Worm (Caenorhabditis elegans) whole organism, young adult: ENCODE measurements around the gene hum-4.
A peak's percentile ranks its signal among the peaks of the same experiment; 100 is the strongest.

ENCODE experiments used
- B0261.1 ChIP-seq: sonication (generic microtip); optimal IDR thresholded peaks from 2 replicates; lab custom pipeline; 2016; ENCODE audit warnings: mild to moderate bottlenecking, missing genetic modification characterization, moderate library complexity, missing compliant biosample characterization
- B0336.3 ChIP-seq: fragments of 200-800 bp; sonication (Bioruptor generic); IDR thresholded peaks from 2 replicates; pipeline ENCODE4 v1.3.6; 2022; ENCODE audit warnings: missing genetic modification characterization, missing compliant biosample characterization
- D2030.7 ChIP-seq: fragments of 200-800 bp; sonication (Bioruptor generic); IDR thresholded peaks from 2 replicates; pipeline ENCODE4 v1.3.6; 2022; ENCODE audit warnings: missing genetic modification reagents, missing genetic modification characterization, missing compliant biosample characterization
- F10E7.11 ChIP-seq: sonication (generic microtip); optimal IDR thresholded peaks from 2 replicates; lab custom pipeline; 2017; ENCODE audit warnings: mild to moderate bottlenecking, missing genetic modification characterization, moderate library complexity, missing compliant biosample characterization
- F39B2.1 ChIP-seq: fragments of 200-800 bp; sonication (Bioruptor generic); IDR thresholded peaks from 2 replicates; pipeline ENCODE4 v1.3.6; 2022; ENCODE audit warnings: missing genetic modification reagents, missing genetic modification characterization, missing compliant biosample characterization
- F49E8.2 ChIP-seq: sonication (generic microtip); optimal IDR thresholded peaks from 3 replicates; lab custom pipeline; 2017; ENCODE audit warnings: missing genetic modification characterization, mild to moderate bottlenecking, missing compliant biosample characterization, antibody characterized with exemption, moderate library complexity; ENCODE audit not compliant: insufficient read depth
- T07F8.4 ChIP-seq: sonication (generic microtip); optimal IDR thresholded peaks from 2 replicates; lab custom pipeline; 2016; ENCODE audit warnings: mild to moderate bottlenecking, missing genetic modification characterization, moderate library complexity, missing compliant biosample characterization
- Y53G8AR.9 ChIP-seq: fragments of 200-800 bp; sonication (Bioruptor generic); conservative IDR thresholded peaks from 2 replicates; pipeline ENCODE4 v1.3.6; 2022; ENCODE audit warnings: missing genetic modification reagents, missing genetic modification characterization, missing compliant biosample characterization
- Y67H2A.10 ChIP-seq: fragments of 200-800 bp; sonication (Bioruptor generic); conservative IDR thresholded peaks from 2 replicates; pipeline ENCODE4 v1.3.6; 2022; ENCODE audit warnings: missing genetic modification reagents, missing genetic modification characterization, missing compliant biosample characterization
- Y79H2A.3 ChIP-seq: fragments of 200-800 bp; sonication (Bioruptor generic); conservative IDR thresholded peaks from 2 replicates; pipeline ENCODE4 v1.3.6; 2022; ENCODE audit warnings: missing genetic modification reagents, missing genetic modification characterization, missing compliant biosample characterization
- ZK185.1 ChIP-seq: sonication (generic microtip); optimal IDR thresholded peaks from 2 replicates; lab custom pipeline; 2016; ENCODE audit warnings: mild to moderate bottlenecking, missing genetic modification characterization, missing compliant biosample characterization; ENCODE audit not compliant: poor library complexity, severe bottlenecking
- aptf-2 ChIP-seq: fragments of 200-800 bp; sonication (Bioruptor generic); conservative IDR thresholded peaks from 2 replicates; pipeline ENCODE4 v1.3.6; 2022; ENCODE audit warnings: missing genetic modification reagents, missing genetic modification characterization, missing compliant biosample characterization
- atf-7 ChIP-seq: sonication (generic microtip); optimal IDR thresholded peaks from 2 replicates; lab custom pipeline; 2017; ENCODE audit warnings: mild to moderate bottlenecking, missing genetic modification characterization, missing compliant biosample characterization
- bed-1 ChIP-seq: fragments of 200-800 bp; sonication (Bioruptor generic); IDR thresholded peaks from 2 replicates; pipeline ENCODE4 v1.3.6; 2022; ENCODE audit warnings: missing genetic modification reagents, missing genetic modification characterization, missing compliant biosample characterization
- ccch-3 ChIP-seq: fragments of 200-800 bp; sonication (Bioruptor generic); optimal IDR thresholded peaks from 2 replicates; lab custom pipeline; 2018; ENCODE audit warnings: mild to moderate bottlenecking, missing genetic modification characterization, missing compliant biosample characterization
- cebp-1 ChIP-seq, 2 experiments: fragments of 200-800 bp in 1 of 2; sonication (Bioruptor generic) in 1 of 2; sonication (generic microtip) in 1 of 2; IDR thresholded peaks in 1 of 2; optimal IDR thresholded peaks in 1 of 2; 2 replicates each; pipeline versions ENCODE4 v1.3.6 to Lab custom; 2017 to 2022; ENCODE audit warnings: missing compliant biosample characterization in 2 of 2, missing genetic modification characterization in 2 of 2, mild to moderate bottlenecking in 1 of 2, missing genetic modification reagents in 1 of 2, moderate library complexity in 1 of 2
- ceh-27 ChIP-seq: fragments of 200-800 bp; sonication (Bioruptor generic); optimal IDR thresholded peaks from 2 replicates; lab custom pipeline; 2018; ENCODE audit warnings: mild to moderate bottlenecking, missing genetic modification characterization, moderate library complexity, missing compliant biosample characterization
- ceh-40 ChIP-seq: fragments of 200-800 bp; sonication (Bioruptor generic); IDR thresholded peaks from 2 replicates; pipeline ENCODE4 v1.3.6; 2022; ENCODE audit warnings: missing genetic modification characterization, missing compliant biosample characterization
- ceh-91 ChIP-seq: fragments of 200-800 bp; sonication (Bioruptor generic); IDR thresholded peaks from 2 replicates; pipeline ENCODE4 v1.3.6; 2022; ENCODE audit warnings: missing genetic modification reagents, missing genetic modification characterization, missing compliant biosample characterization
- dpl-1 ChIP-seq: fragments of 150-350 bp; optimal IDR thresholded peaks from 2 replicates; lab custom pipeline; 2014; ENCODE audit warnings: missing biosample characterization, missing genetic modification reagents, missing genetic modification characterization
- egrh-3 ChIP-seq: fragments of 200-800 bp; sonication (Bioruptor generic); IDR thresholded peaks from 2 replicates; pipeline ENCODE4 v1.3.6; 2022; ENCODE audit warnings: missing genetic modification reagents, missing genetic modification characterization, missing compliant biosample characterization
- gei-17 ChIP-seq: fragments of 200-800 bp; sonication (Bioruptor generic); optimal IDR thresholded peaks from 2 replicates; lab custom pipeline; 2018; ENCODE audit warnings: mild to moderate bottlenecking, missing genetic modification characterization, missing compliant biosample characterization
- hmg-20 ChIP-seq: fragments of 200-800 bp; sonication (Bioruptor generic); IDR thresholded peaks from 2 replicates; pipeline ENCODE4 v1.3.6; 2022; ENCODE audit warnings: missing genetic modification reagents, missing genetic modification characterization, missing compliant biosample characterization
- hsf-1 ChIP-seq: fragments of 200-800 bp; sonication (Bioruptor generic); IDR thresholded peaks from 2 replicates; pipeline ENCODE4 v1.3.6; 2022; ENCODE audit warnings: missing genetic modification reagents, missing genetic modification characterization, missing compliant biosample characterization
- lag-1 ChIP-seq: fragments of 200-800 bp; sonication (Bioruptor generic); IDR thresholded peaks from 2 replicates; pipeline ENCODE4 v1.3.6; 2022; ENCODE audit warnings: missing genetic modification reagents, missing genetic modification characterization, missing compliant biosample characterization
- lin-35 ChIP-seq, 3 experiments: fragments of 150-350 bp in 2 of 3; sonication (generic microtip) in 1 of 3; optimal IDR thresholded peaks; 2 replicates each; lab custom pipeline; 2014 to 2018; ENCODE audit warnings: missing biosample characterization in 3 of 3, missing genetic modification characterization in 3 of 3, missing genetic modification reagents in 3 of 3
- lin-54 ChIP-seq: fragments of 200-800 bp; sonication (Bioruptor generic); optimal IDR thresholded peaks from 2 replicates; lab custom pipeline; 2018; ENCODE audit warnings: mild to moderate bottlenecking, missing genetic modification characterization, missing compliant biosample characterization
- lir-1 ChIP-seq: fragments of 200-800 bp; sonication (Bioruptor generic); conservative IDR thresholded peaks from 2 replicates; pipeline ENCODE4 v1.3.6; 2022; ENCODE audit warnings: missing genetic modification reagents, missing genetic modification characterization, missing compliant biosample characterization
- lsl-1 ChIP-seq: fragments of 200-800 bp; sonication (Bioruptor generic); optimal IDR thresholded peaks from 2 replicates; lab custom pipeline; 2018; ENCODE audit warnings: mild to moderate bottlenecking, missing genetic modification characterization, moderate library complexity, missing compliant biosample characterization
- lsy-27 ChIP-seq: sonication (generic microtip); optimal IDR thresholded peaks from 2 replicates; lab custom pipeline; 2017; ENCODE audit warnings: missing genetic modification characterization, mild to moderate bottlenecking, missing compliant biosample characterization, antibody characterized with exemption, missing genotype, borderline replicate concordance; ENCODE audit not compliant: insufficient read depth
- mcd-1 ChIP-seq: fragments of 200-800 bp; sonication (Bioruptor generic); IDR thresholded peaks from 2 replicates; pipeline ENCODE4 v1.3.6; 2022; ENCODE audit warnings: missing genetic modification reagents, missing genetic modification characterization, missing compliant biosample characterization
- mel-28 ChIP-seq: sonication (generic microtip); optimal IDR thresholded peaks from 2 replicates; lab custom pipeline; 2016; ENCODE audit warnings: borderline replicate concordance, mild to moderate bottlenecking, missing genetic modification characterization, missing compliant biosample characterization
- mxl-1 ChIP-seq: sonication (generic microtip); optimal IDR thresholded peaks from 2 replicates; lab custom pipeline; 2016; ENCODE audit warnings: missing genetic modification characterization, missing compliant biosample characterization
- nhr-80 ChIP-seq: sonication (generic microtip); optimal IDR thresholded peaks from 2 replicates; lab custom pipeline; 2016; ENCODE audit warnings: missing genetic modification characterization, missing compliant biosample characterization
- nhr-90 ChIP-seq: sonication (generic microtip); optimal IDR thresholded peaks from 2 replicates; lab custom pipeline; 2016; ENCODE audit warnings: missing genotype, mild to moderate bottlenecking, missing genetic modification characterization, missing compliant biosample characterization
- pha-4 ChIP-seq: fragments of 150-350 bp; sonication (generic microtip); optimal IDR thresholded peaks from 2 replicates; lab custom pipeline; 2014; ENCODE audit warnings: missing biosample characterization, missing genetic modification reagents, missing genetic modification characterization
- repo-1 ChIP-seq: sonication (generic microtip); optimal IDR thresholded peaks from 2 replicates; lab custom pipeline; 2017; ENCODE audit warnings: mild to moderate bottlenecking, missing genetic modification characterization, missing compliant biosample characterization
- rpc-1 ChIP-seq, 2 experiments: fragments of 150-350 bp in 1 of 2; sonication (generic microtip) in 1 of 2; optimal IDR thresholded peaks; 2 replicates each; lab custom pipeline; 2014 to 2018; ENCODE audit warnings: missing biosample characterization in 1 of 2, missing genetic modification characterization in 1 of 2, missing genetic modification reagents in 1 of 2, missing genotype in 1 of 2
- snpc-4 ChIP-seq, 5 experiments: fragments of 150-350 bp in 1 of 5; sonication (generic microtip) in 4 of 5; optimal IDR thresholded peaks; 2 replicates each; lab custom pipeline; 2014 to 2018; ENCODE audit warnings: missing genetic modification characterization in 5 of 5, missing biosample characterization in 3 of 5, antibody characterized with exemption in 2 of 5, mild to moderate bottlenecking in 2 of 5, missing compliant biosample characterization in 2 of 5, missing genotype in 2 of 5, moderate library complexity in 2 of 5, missing genetic modification reagents in 1 of 5
- somi-1 ChIP-seq: fragments of 200-800 bp; sonication (Bioruptor generic); optimal IDR thresholded peaks from 2 replicates; lab custom pipeline; 2018; ENCODE audit warnings: mild to moderate bottlenecking, missing genetic modification characterization, missing compliant biosample characterization
- tbx-9 ChIP-seq: sonication (generic microtip); optimal IDR thresholded peaks from 2 replicates; lab custom pipeline; 2016; ENCODE audit warnings: borderline replicate concordance, missing genetic modification characterization, inconsistent platforms, missing compliant biosample characterization
- tlf-1 ChIP-seq: fragments of 200-800 bp; sonication (Bioruptor generic); optimal IDR thresholded peaks from 2 replicates; lab custom pipeline; 2018; ENCODE audit warnings: mild to moderate bottlenecking, missing genetic modification characterization, missing compliant biosample characterization
- xnd-1 ChIP-seq: sonication (generic microtip); optimal IDR thresholded peaks from 2 replicates; lab custom pipeline; 2016; ENCODE audit warnings: missing genotype, missing genetic modification reagents, missing genetic modification characterization, missing compliant biosample characterization
- ztf-22 ChIP-seq: fragments of 200-800 bp; sonication (Bioruptor generic); optimal IDR thresholded peaks from 2 replicates; lab custom pipeline; 2018; ENCODE audit warnings: mild to moderate bottlenecking, missing genetic modification characterization, moderate library complexity, missing compliant biosample characterization
- ztf-25 ChIP-seq: fragments of 200-800 bp; sonication (Bioruptor generic); IDR thresholded peaks from 2 replicates; pipeline ENCODE4 v1.3.6; 2022; ENCODE audit warnings: missing genetic modification reagents, missing genetic modification characterization, missing compliant biosample characterization

Gene hum-4

DNA sequence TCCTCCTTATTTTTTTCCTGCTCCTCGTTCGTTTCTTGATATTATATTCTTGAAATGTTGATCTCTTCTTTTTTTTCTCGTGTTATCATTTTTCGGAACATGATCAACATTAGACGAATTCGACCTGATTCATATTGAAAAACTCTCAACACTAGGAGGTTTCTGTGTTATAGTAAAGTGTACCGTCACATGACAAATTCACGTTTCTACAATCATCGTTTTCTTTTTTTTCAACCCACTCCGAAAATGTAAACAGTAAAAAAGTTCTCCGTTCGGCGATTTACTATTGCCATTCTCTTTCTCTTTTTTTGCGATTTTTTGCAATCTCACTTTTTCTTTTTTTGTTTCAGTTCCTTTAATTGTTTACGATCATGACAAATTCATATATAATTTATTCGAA lies 38.0 kb upstream of the hum-4 start:
- TF ChIP-seq tlf-1 (no peak), Y79H2A.3 (GFP tag; lab: Robert Waterston, UW) (no peak), pha-4 (tag; lab: Kevin White, UChicago) (peak; percentile 38)
- TF ChIP-seq, all 124 proteins: peak for 1

DNA sequence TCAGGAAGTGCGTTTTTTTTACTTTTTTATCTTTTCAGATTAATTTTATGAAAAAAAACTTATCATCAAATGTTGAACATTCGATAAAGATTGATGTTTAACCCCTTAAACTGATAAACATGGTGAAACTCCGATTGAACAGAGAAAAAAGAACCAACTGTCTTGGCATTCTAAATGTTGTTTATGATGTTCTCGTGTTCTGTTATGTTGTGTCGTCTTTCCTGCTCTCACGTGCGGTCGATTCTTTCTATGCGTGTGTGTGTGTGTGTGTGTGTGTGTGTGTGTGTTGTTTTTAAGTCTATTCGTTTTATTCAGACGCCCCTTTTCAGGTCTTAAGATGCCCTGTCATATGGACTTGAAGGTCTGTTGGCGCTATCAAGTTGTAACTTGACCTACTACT lies 36.2 kb upstream of the hum-4 start:
- TF ChIP-seq aptf-2 (GFP tag; lab: Robert Waterston, UW): no peak
- TF ChIP-seq hmg-20: no peak
- no peak for TF ChIP-seq F49E8.2 (tag; lab: Kevin White, UChicago)
- TF ChIP-seq lin-35 (GFP tag; optimal IDR thresholded peaks at IDR 0.05; lab: Kevin White, UChicago): no peak
- TF ChIP-seq cebp-1 (GFP tag; IDR thresholded peaks at IDR 0.05; lab: Robert Waterston, UW): no peak
- peak; percentile 64 for TF ChIP-seq cebp-1 (tag; optimal IDR thresholded peaks at IDR 0.05; lab: Kevin White, UChicago)
- TF ChIP-seq snpc-4 (GFP tag; optimal IDR thresholded peaks at IDR 0.05; lab: Kevin White, UChicago): no peak
- no peak for TF ChIP-seq snpc-4 (tag; optimal IDR thresholded peaks at IDR 0.05; lab: Kevin White, UChicago)
- no peak for TF ChIP-seq nhr-90
- no peak for TF ChIP-seq D2030.7 (GFP tag; lab: Robert Waterston, UW)
- peak; percentile 63 for TF ChIP-seq nhr-80 (tag; lab: Kevin White, UChicago)
- no peak for TF ChIP-seq lin-54 (GFP tag; lab: Kevin White, UChicago)
- peak; percentile 8; the same call in 1 of the 2 replicates for TF ChIP-seq egrh-3 (GFP tag; lab: Robert Waterston, UW)
- TF ChIP-seq mcd-1 (GFP tag; lab: Robert Waterston, UW): no peak
- no peak for TF ChIP-seq atf-7 (tag; lab: Kevin White, UChicago)
- TF ChIP-seq ztf-22 (GFP tag; lab: Kevin White, UChicago): no peak
- no peak for TF ChIP-seq lag-1 (GFP tag; lab: Robert Waterston, UW)
- TF ChIP-seq somi-1 (GFP tag; lab: Kevin White, UChicago): no peak
- no peak for TF ChIP-seq xnd-1 (tag; lab: Kevin White, UChicago)
- TF ChIP-seq bed-1 (GFP tag; lab: Robert Waterston, UW): no peak
- no peak for TF ChIP-seq T07F8.4 (tag; lab: Kevin White, UChicago)
- no peak for TF ChIP-seq lsl-1 (GFP tag; lab: Kevin White, UChicago)
- TF ChIP-seq ceh-27: peak; percentile 40
- peak; percentile 75; the same call in 1 of the 2 replicates for TF ChIP-seq lir-1 (GFP tag; lab: Robert Waterston, UW)
- no peak for TF ChIP-seq Y67H2A.10 (GFP tag; lab: Robert Waterston, UW)
- no peak for TF ChIP-seq mxl-1 (tag; lab: Kevin White, UChicago)
- TF ChIP-seq gei-17 (GFP tag; lab: Kevin White, UChicago): no peak
- no peak for TF ChIP-seq ztf-25 (GFP tag; lab: Robert Waterston, UW)
- no peak for TF ChIP-seq F10E7.11 (tag; lab: Kevin White, UChicago)
- no peak for TF ChIP-seq F39B2.1
- TF ChIP-seq Y53G8AR.9 (GFP tag; lab: Robert Waterston, UW): no peak
- no peak for TF ChIP-seq lsy-27
- TF ChIP-seq B0261.1 (tag; lab: Kevin White, UChicago): no peak
- no peak for TF ChIP-seq ceh-40
- TF ChIP-seq tbx-9 (tag; lab: Kevin White, UChicago): no peak
- no peak for TF ChIP-seq ZK185.1 (tag; lab: Kevin White, UChicago)
- TF ChIP-seq B0336.3 (GFP tag; lab: Robert Waterston, UW): no peak
- no peak for TF ChIP-seq ceh-91 (GFP tag; lab: Robert Waterston, UW)
- TF ChIP-seq mel-28 (tag; lab: Kevin White, UChicago): no peak
- no peak for TF ChIP-seq rpc-1 (optimal IDR thresholded peaks at IDR 0.05; lab: Kevin White, UChicago)
- TF ChIP-seq rpc-1 (tag; optimal IDR thresholded peaks at IDR 0.05; lab: Kevin White, UChicago): no peak
- no peak for TF ChIP-seq repo-1 (tag; lab: Kevin White, UChicago)
- TF ChIP-seq ccch-3 (GFP tag; lab: Kevin White, UChicago): no peak
- TF ChIP-seq dpl-1 (GFP tag; lab: Kevin White, UChicago): no peak
- no peak for TF ChIP-seq hsf-1 (GFP tag; lab: Robert Waterston, UW)
